Worm (Caenorhabditis elegans): ENCODE results near the gene rme-1.

ce11 chrV:6238347-6238746 lies 29.7 kb downstream of the rme-1 start:
- no peak for TF ChIP-seq hmbx-1 (tag; optimal IDR thresholded peaks at IDR 0.05)
- TF ChIP-seq tra-4 (tag; optimal IDR thresholded peaks at IDR 0.05): no peak
